Worm (Caenorhabditis elegans) whole organism, late embryonic: ENCODE measurements around the gene btb-2.

Experiments used
- F13H6.1 ChIP-seq: sonication (generic microtip); optimal IDR thresholded peaks from 2 replicates; lab custom pipeline; 2016; ENCODE audit warnings: missing genetic modification characterization, missing compliant biosample characterization
- fax-1 ChIP-seq: sonication (generic microtip); optimal IDR thresholded peaks from 2 replicates; lab custom pipeline; 2016; ENCODE audit warnings: missing genotype, missing genetic modification characterization, missing compliant biosample characterization
- fkh-10 ChIP-seq: fragments of 150-350 bp; optimal IDR thresholded peaks from 2 replicates; lab custom pipeline; 2014; ENCODE audit warnings: missing biosample characterization, missing genetic modification reagents, missing genetic modification characterization
- hlh-13 ChIP-seq: fragments of 200-800 bp; sonication (Bioruptor generic); optimal IDR thresholded peaks from 2 replicates; lab custom pipeline; 2018; ENCODE audit warnings: mild to moderate bottlenecking, missing genetic modification characterization, missing compliant biosample characterization
- madf-2 ChIP-seq: sonication (generic microtip); optimal IDR thresholded peaks from 2 replicates; lab custom pipeline; 2017; ENCODE audit warnings: missing genetic modification characterization, missing compliant biosample characterization
- nfya-1 ChIP-seq: sonication (generic microtip); optimal IDR thresholded peaks from 2 replicates; lab custom pipeline; 2017; ENCODE audit warnings: missing genetic modification characterization, mild to moderate bottlenecking, missing compliant biosample characterization, antibody characterized with exemption, moderate library complexity
- pat-9 ChIP-seq: fragments of 200-800 bp; sonication (Bioruptor generic); optimal IDR thresholded peaks from 2 replicates; lab custom pipeline; 2018; ENCODE audit warnings: mild to moderate bottlenecking, missing genetic modification characterization, moderate library complexity, missing compliant biosample characterization
- pha-4 ChIP-seq: fragments of 150-350 bp; optimal IDR thresholded peaks from 2 replicates; lab custom pipeline; 2018; ENCODE audit warnings: missing biosample characterization, missing genetic modification reagents, missing genetic modification characterization
- pqm-1 ChIP-seq: sonication (generic microtip); optimal IDR thresholded peaks from 2 replicates; lab custom pipeline; 2016; ENCODE audit warnings: missing genetic modification characterization, missing compliant biosample characterization
- unc-42 ChIP-seq: sonication (generic microtip); optimal IDR thresholded peaks from 2 replicates; lab custom pipeline; 2016; ENCODE audit warnings: missing genotype, missing genetic modification characterization, missing compliant biosample characterization

DNA sequence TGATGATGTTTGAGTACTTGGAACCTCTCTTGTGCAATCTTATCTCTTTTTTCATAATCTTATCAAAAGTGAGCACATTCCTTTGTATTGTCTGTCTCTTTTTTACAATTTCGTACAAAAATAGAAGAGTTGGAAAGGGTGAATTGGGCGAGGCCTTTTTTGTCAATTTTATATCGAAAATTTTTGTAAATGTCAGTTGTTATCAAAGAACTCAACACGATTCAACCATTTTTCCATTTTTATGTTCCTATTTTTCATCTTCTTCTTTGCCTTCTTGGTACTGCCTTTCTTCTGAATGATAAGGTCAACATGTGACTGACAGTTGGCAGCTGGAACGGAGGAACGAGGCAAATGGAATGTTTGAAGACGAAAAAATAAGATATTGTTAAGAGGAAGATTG, 12.0 kb downstream of the btb-2 start:
- TF ChIP-seq hlh-13: no peak
- no peak for TF ChIP-seq nfya-1 (tag; lab: Kevin White, UChicago)
- no peak for TF ChIP-seq F13H6.1 (tag; lab: Kevin White, UChicago)
- no peak for TF ChIP-seq madf-2 (tag; lab: Kevin White, UChicago)
- TF ChIP-seq unc-42 (tag; lab: Kevin White, UChicago): no peak
- no peak for TF ChIP-seq pat-9 (tag; lab: Kevin White, UChicago)
- no peak for TF ChIP-seq pqm-1 (tag; lab: Kevin White, UChicago)
- no peak for TF ChIP-seq pha-4 (tag; lab: Kevin White, UChicago)
- TF ChIP-seq fax-1 (tag; lab: Kevin White, UChicago): no peak
- no peak for TF ChIP-seq fkh-10
